Fruit fly (Drosophila melanogaster): ENCODE measurements around the gene Lectin-galC1.

The Lectin-galC1 gene

DNA sequence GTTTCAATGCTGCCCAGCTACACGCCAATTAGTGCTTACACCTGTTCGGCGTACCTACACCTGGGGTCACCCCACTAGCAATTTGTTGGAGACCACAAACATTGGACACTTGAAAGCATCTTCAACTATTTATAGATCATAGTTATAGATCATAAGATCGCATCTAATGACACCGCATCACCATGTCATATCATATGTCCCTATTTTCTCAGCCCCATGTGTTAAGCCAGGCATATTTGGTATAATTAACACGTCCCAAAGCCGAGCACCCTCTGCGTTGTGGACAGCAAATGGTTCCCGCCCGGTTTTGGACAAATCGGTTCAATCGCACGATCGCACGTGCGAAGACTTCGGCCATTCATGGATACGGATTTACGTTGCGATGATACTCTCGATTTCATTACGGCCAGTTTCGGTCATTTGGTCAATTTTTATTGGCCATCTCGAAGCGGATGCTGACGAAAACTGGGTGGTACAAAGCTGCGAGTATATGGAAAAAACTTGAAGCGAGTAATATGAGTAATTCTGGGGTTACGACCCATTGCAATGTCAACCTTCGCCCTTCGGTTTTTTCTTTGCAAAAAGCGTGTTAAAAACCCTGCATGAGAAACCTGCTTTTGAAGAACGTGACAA lies 22.5 kb downstream of the Lectin-galC1 start (continued):
- TF ChIP-seq CG12155 (GFP tag; optimal IDR thresholded peaks at IDR 0.05) (peak; percentile 62), mam (GFP tag; optimal IDR thresholded peaks at IDR 0.05) (peak; percentile 81), CG15269 (tag; optimal IDR thresholded peaks at IDR 0.05) (peak; percentile 96), HLHmδ (GFP tag; optimal IDR thresholded peaks at IDR 0.05) (no peak), jing (GFP tag; optimal IDR thresholded peaks at IDR 0.05) (peak; percentile 88), CG3847 (GFP tag; IDR thresholded peaks at IDR 0.05) (peak; percentile 90), HmgD (GFP tag; optimal IDR thresholded peaks at IDR 0.05) (no peak), ac (GFP tag; optimal IDR thresholded peaks at IDR 0.05) (peak; percentile 25), fd3F (GFP tag; optimal IDR thresholded peaks at IDR 0.05) (peak; percentile 88), CG1233 (GFP tag; optimal IDR thresholded peaks at IDR 0.05) (peak; percentile 45), CG8290 (GFP tag; optimal IDR thresholded peaks at IDR 0.05) (peak; percentile 62), CG8290 (tag; optimal IDR thresholded peaks at IDR 0.05) (peak in 1 of 2 experiments; percentile 98), cg (GFP tag; optimal IDR thresholded peaks at IDR 0.05) (no peak), caup (GFP tag; optimal IDR thresholded peaks at IDR 0.05; ENCODE audit: severe bottlenecking) (peak; percentile 69), Nf-YB (GFP tag; optimal IDR thresholded peaks at IDR 0.05) (peak; percentile 40), CG8089 (GFP tag; optimal IDR thresholded peaks at IDR 0.05) (peak; percentile 54), Dll (GFP tag; IDR thresholded peaks at IDR 0.05; ENCODE audit: partially characterized antibody) (0 out of 4 replicates have a peak, but pooled peaks have one; percentile 12), CG34224 (GFP tag; IDR thresholded peaks at IDR 0.05; ENCODE audit: partially characterized antibody) (no peak), CG10654 (GFP tag; optimal IDR thresholded peaks at IDR 0.05) (peak; percentile 63), CG14667 (GFP tag; IDR thresholded peaks at IDR 0.05) (peak; percentile 61), Hey (tag; optimal IDR thresholded peaks at IDR 0.05) (no peak), fd96Cb (tag; optimal IDR thresholded peaks at IDR 0.05) (peak; percentile 74), Doc2 (GFP tag; IDR thresholded peaks at IDR 0.05) (no peak), CG16779 (GFP tag; IDR thresholded peaks at IDR 0.05) (peak; percentile 65; the same call in 1 of the 2 replicates), salm (tag; optimal IDR thresholded peaks at IDR 0.05) (peak; percentile 68), row (GFP tag; IDR thresholded peaks at IDR 0.05) (peak; percentile 84), zen (tag; optimal IDR thresholded peaks at IDR 0.05) (no peak), D (optimal IDR thresholded peaks at IDR 0.05) (no peak), D (GFP tag; optimal IDR thresholded peaks at IDR 0.05) (peak; percentile 66), CG6854 (GFP tag; optimal IDR thresholded peaks at IDR 0.05) (peak; percentile 52), Hr51 (GFP tag; optimal IDR thresholded peaks at IDR 0.05) (peak; percentile 87 to 94), CG6791 (GFP tag; IDR thresholded peaks at IDR 0.05; ENCODE audit: partially characterized antibody) (no peak), hbn (GFP tag; IDR thresholded peaks at IDR 0.05; ENCODE audit: partially characterized antibody) (no peak), Gug (GFP tag; IDR thresholded peaks at IDR 0.05) (0 out of 4 replicates have a peak, but pooled peaks have one; percentile 23), CG3995 (GFP tag; optimal IDR thresholded peaks at IDR 0.05) (peak; percentile 7), peb (GFP tag; IDR thresholded peaks at IDR 0.05) (peak; percentile 21; the same call in 1 of the 2 replicates), CG15073 (GFP tag; optimal IDR thresholded peaks at IDR 0.05) (no peak), CG6683 (GFP tag; optimal IDR thresholded peaks at IDR 0.05) (peak; percentile 29), CG2678 (tag; optimal IDR thresholded peaks at IDR 0.05) (peak; percentile 85), CG31388 (GFP tag; optimal IDR thresholded peaks at IDR 0.05) (peak; percentile 23), org-1 (GFP tag; optimal IDR thresholded peaks at IDR 0.05) (peak; percentile 91), klu (GFP tag; IDR thresholded peaks at IDR 0.05) (peak; percentile 32; the same call in 1 of the 2 replicates), CG5953 (GFP tag; IDR thresholded peaks at IDR 0.05) (0 out of 2 replicates have a peak, but pooled peaks have one; percentile 45), dan (GFP tag; IDR thresholded peaks at IDR 0.05) (no peak), sr (GFP tag; IDR thresholded peaks at IDR 0.05) (no peak), sqz (GFP tag; optimal IDR thresholded peaks at IDR 0.05) (peak; percentile 18), mld (GFP tag; IDR thresholded peaks at IDR 0.05; ENCODE audit: partially characterized antibody) (no peak), CG5245 (GFP tag; optimal IDR thresholded peaks at IDR 0.05) (peak; percentile 72), CG32772 (GFP tag; IDR thresholded peaks at IDR 0.05) (peak; percentile 62)

All from whole organism, embryonic.